Fruit fly (Drosophila melanogaster) whole organism, prepupa: ENCODE measurements around the gene S6KL.

Source experiments
- CG11902 ChIP-seq: fragments of 200-800 bp; sonication (Bioruptor generic); optimal IDR thresholded peaks from 3 replicates; lab custom pipeline; 2016; ENCODE audit warnings: missing biosample characterization, missing genetic modification characterization
- CG16779 ChIP-seq: fragments of 200-800 bp; sonication (Bioruptor generic); optimal IDR thresholded peaks from 3 replicates; lab custom pipeline; 2017; ENCODE audit warnings: missing biosample characterization, mild to moderate bottlenecking, missing genetic modification characterization
- CG3032 ChIP-seq: fragments of 200-800 bp; optimal IDR thresholded peaks from 2 replicates; lab custom pipeline; 2019; ENCODE audit warnings: missing biosample characterization, mild to moderate bottlenecking, missing genetic modification characterization, moderate library complexity
- CG34406 ChIP-seq: fragments of 200-800 bp; sonication (Bioruptor generic); optimal IDR thresholded peaks from 3 replicates; lab custom pipeline; 2016; ENCODE audit warnings: missing biosample characterization, missing genetic modification characterization
- CG6163 ChIP-seq: fragments of 200-800 bp; sonication (Bioruptor generic); IDR thresholded peaks from 3 replicates; pipeline ENCODE4 v1.3.6; 2022; ENCODE audit warnings: missing biosample characterization, missing genetic modification characterization
- CG6808 ChIP-seq: fragments of 200-800 bp; sonication (Bioruptor generic); optimal IDR thresholded peaks from 3 replicates; lab custom pipeline; 2017; ENCODE audit warnings: missing biosample characterization, missing genetic modification characterization, mild to moderate bottlenecking, moderate library complexity, missing genetic modification reagents
- CG6854 ChIP-seq: fragments of 200-800 bp; sonication (Bioruptor generic); optimal IDR thresholded peaks from 2 replicates; lab custom pipeline; 2017; ENCODE audit warnings: missing biosample characterization, mild to moderate bottlenecking, missing genetic modification characterization
- Hr39 ChIP-seq: fragments of 200-800 bp; sonication (Bioruptor generic); optimal IDR thresholded peaks from 2 replicates; lab custom pipeline; 2016; ENCODE audit warnings: missing biosample characterization, missing genetic modification characterization
- Met ChIP-seq: fragments of 200-800 bp; sonication (Bioruptor generic); optimal IDR thresholded peaks from 3 replicates; lab custom pipeline; 2016; ENCODE audit warnings: missing biosample characterization, missing genetic modification characterization
- OdsH ChIP-seq: fragments of 200-800 bp; sonication (Bioruptor generic); optimal IDR thresholded peaks from 3 replicates; lab custom pipeline; 2016; ENCODE audit warnings: missing biosample characterization, missing genetic modification characterization
- Sox102F ChIP-seq: fragments of 200-800 bp; sonication (Bioruptor generic); optimal IDR thresholded peaks from 2 replicates; lab custom pipeline; 2016; ENCODE audit warnings: missing biosample characterization, mild to moderate bottlenecking, missing genetic modification characterization

dm6 chrX:18773817-18774216, 14.4 kb upstream of the S6KL start, which contains the start of gene CCKLR-17D3:
- no peak for TF ChIP-seq Met (GFP tag; lab: Kevin White, UChicago)
- TF ChIP-seq CG6854 (GFP tag; lab: Kevin White, UChicago): no peak
- no peak for TF ChIP-seq CG11902 (GFP tag; lab: Kevin White, UChicago)
- TF ChIP-seq Sox102F (GFP tag; lab: Kevin White, UChicago): no peak
- no peak for TF ChIP-seq CG3032
- TF ChIP-seq CG6808: no peak
- no peak for TF ChIP-seq OdsH (GFP tag; lab: Kevin White, UChicago)
- no peak for TF ChIP-seq CG16779 (tag; lab: Kevin White, UChicago)
- no peak for TF ChIP-seq CG34406
- TF ChIP-seq CG6163 (GFP tag; lab: Robert Waterston, UW): no peak
- no peak for TF ChIP-seq Hr39
